Worm (Caenorhabditis elegans): ENCODE data around the gene nhr-91.

Gene nhr-91

ce11 chrX:15280318-15280717, 28.9 kb upstream of the nhr-91 start:
- TF ChIP-seq unc-62 (GFP tag; optimal IDR thresholded peaks at IDR 0.05): no peak

- TF ChIP-seq unc-62 (GFP tag; optimal IDR thresholded peaks at IDR 0.05): no peak
Observed at ce11 chrX:15281248-15281647, 27.9 kb upstream of the nhr-91 start.

- TF ChIP-seq unc-62 (GFP tag; optimal IDR thresholded peaks at IDR 0.05): no peak
Observed at ce11 chrX:15283740-15284139, 25.4 kb upstream of the nhr-91 start, which contains the start of gene jud-4. Gene jud-4, plus strand, starts transcription at chrX:15284115.

- no peak for TF ChIP-seq unc-62 (GFP tag; optimal IDR thresholded peaks at IDR 0.05)
Observed at ce11 chrX:15285554-15285953, 23.6 kb upstream of the nhr-91 start.

ce11 chrX:15297396-15297827, 11.8 kb upstream of the nhr-91 start:
- TF ChIP-seq unc-62 (GFP tag; optimal IDR thresholded peaks at IDR 0.05): no peak

ce11 chrX:15300002-15300401, 9.2 kb upstream of the nhr-91 start:
- no peak for TF ChIP-seq unc-62 (GFP tag; optimal IDR thresholded peaks at IDR 0.05)

- no peak for TF ChIP-seq unc-62 (GFP tag; optimal IDR thresholded peaks at IDR 0.05)
Observed at ce11 chrX:15302863-15303262, 6.3 kb upstream of the nhr-91 start, which contains the start of gene ser-2. Gene ser-2, minus strand, starts transcription at chrX:15302963.

- TF ChIP-seq unc-62 (GFP tag; optimal IDR thresholded peaks at IDR 0.05): no peak
Observed at ce11 chrX:15307677-15308076, 1.5 kb upstream of the nhr-91 start.

- TF ChIP-seq unc-62 (GFP tag; optimal IDR thresholded peaks at IDR 0.05): no peak
Observed at ce11 chrX:15308685-15309084, 484 bp upstream of the nhr-91 start.

ce11 chrX:15310330-15310776, 1.2 kb downstream of the nhr-91 start:
- TF ChIP-seq unc-62 (GFP tag; optimal IDR thresholded peaks at IDR 0.05): no peak

ce11 chrX:15310986-15311385, 1.8 kb downstream of the nhr-91 start:
- no peak for TF ChIP-seq unc-62 (GFP tag; optimal IDR thresholded peaks at IDR 0.05)

ce11 chrX:15312073-15312472, 2.9 kb downstream of the nhr-91 start:
- TF ChIP-seq unc-62 (GFP tag; optimal IDR thresholded peaks at IDR 0.05): no peak

ce11 chrX:15312681-15313080, 3.5 kb downstream of the nhr-91 start:
- no peak for TF ChIP-seq unc-62 (GFP tag; optimal IDR thresholded peaks at IDR 0.05)

- TF ChIP-seq unc-62 (GFP tag; optimal IDR thresholded peaks at IDR 0.05): no peak
Observed at ce11 chrX:15317146-15317545, 8.0 kb downstream of the nhr-91 start, which contains the start of gene glb-28. Gene glb-28, minus strand, starts transcription at chrX:15317246.

ce11 chrX:15321217-15321616, 12.0 kb downstream of the nhr-91 start:
- TF ChIP-seq unc-62 (GFP tag; optimal IDR thresholded peaks at IDR 0.05): no peak

ce11 chrX:15321791-15322190, 12.6 kb downstream of the nhr-91 start:
- TF ChIP-seq unc-62 (GFP tag; optimal IDR thresholded peaks at IDR 0.05): no peak

- no peak for TF ChIP-seq unc-62 (GFP tag; optimal IDR thresholded peaks at IDR 0.05)
Observed at ce11 chrX:15325709-15326108, 16.5 kb downstream of the nhr-91 start, which contains the start of gene Y15E3A.3. Gene Y15E3A.3, minus strand, starts transcription at chrX:15325809.

- TF ChIP-seq unc-62 (GFP tag; optimal IDR thresholded peaks at IDR 0.05): no peak
Observed at ce11 chrX:15327238-15327637, 18.1 kb downstream of the nhr-91 start.

All from whole organism, dauer.